Worm (Caenorhabditis elegans) whole organism, L4/young adult: Measurements from ENCODE around the gene irld-39.

Experiments used
- dao-5 ChIP-seq: sonication (generic microtip); optimal IDR thresholded peaks from 2 replicates; lab custom pipeline; 2016; ENCODE audit warnings: missing genotype, missing genetic modification characterization, moderate library complexity, missing compliant biosample characterization
- him-1 ChIP-seq: sonication (generic microtip); optimal IDR thresholded peaks from 2 replicates; lab custom pipeline; 2016; ENCODE audit warnings: missing genotype, missing genetic modification reagents, missing genetic modification characterization, missing compliant biosample characterization

DNA sequence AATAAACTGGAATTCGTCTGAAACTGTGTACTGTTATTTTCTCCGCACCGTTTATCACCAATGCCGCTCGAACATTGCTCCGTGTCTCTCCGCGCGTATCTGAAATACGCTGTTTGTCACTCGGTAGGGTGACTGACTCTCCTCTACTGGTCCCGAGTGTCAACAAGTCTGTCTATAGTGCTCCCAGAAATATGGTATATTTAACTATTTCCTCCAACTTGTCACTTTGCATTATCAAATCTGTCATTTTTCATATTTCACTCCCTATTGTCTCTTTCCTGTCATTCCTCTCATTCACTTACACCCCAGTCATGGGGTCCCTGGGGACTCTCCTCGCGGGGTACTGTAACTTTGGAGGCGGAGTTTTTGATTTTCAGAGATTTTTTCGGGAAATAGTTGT is 21.5 kb downstream of the irld-39 start, which contains the start of gene hlh-17:
- TF ChIP-seq him-1 (tag; lab: Kevin White, UChicago) (no peak), dao-5 (tag; lab: Kevin White, UChicago) (no peak)
